Fruit fly (Drosophila melanogaster) whole organism: ENCODE measurements around the gene DIP-gamma.

Experiments used
- CG8478 ChIP-seq: fragments of >200 bp; optimal IDR thresholded peaks from 2 replicates; lab custom pipeline; 2018; ENCODE audit warnings: inconsistent platforms
- Dll ChIP-seq: fragments of >200 bp; optimal IDR thresholded peaks from 2 replicates; lab custom pipeline; 2017
- EcR ChIP-seq, 2 experiments: fragments of >200 bp; optimal IDR thresholded peaks; 2 replicates each; lab custom pipeline; 2017; ENCODE audit warnings: missing biosample characterization in 2 of 2, missing genetic modification characterization in 2 of 2, missing genetic modification reagents in 2 of 2
- pan ChIP-seq: fragments of >200 bp; optimal IDR thresholded peaks from 2 replicates; lab custom pipeline; 2017
- psq ChIP-seq: fragments of >200 bp; optimal IDR thresholded peaks from 2 replicates; lab custom pipeline; 2017
- usp ChIP-seq: fragments of >200 bp; optimal IDR thresholded peaks from 2 replicates; lab custom pipeline; 2017; ENCODE audit warnings: missing biosample characterization, missing genetic modification characterization, mixed read lengths

The DIP-gamma gene

dm6 chr3R:28970266-28970665 is at the start of gene DIP-gamma:
TSS of gene DIP-gamma (minus strand) at chr3R:28970372.
- TF ChIP-seq Dll (lab: Kevin White, UChicago) (no peak), EcR (GFP tag; optimal IDR thresholded peaks at IDR 0.05; lab: Kevin White, UChicago) (no peak), psq (lab: Kevin White, UChicago) (no peak)

- TF ChIP-seq pan (lab: Kevin White, UChicago) (no peak), usp (no peak), psq (lab: Kevin White, UChicago) (no peak), Dll (lab: Kevin White, UChicago) (no peak), CG8478 (lab: Kevin White, UChicago) (no peak), EcR (GFP tag; optimal IDR thresholded peaks at IDR 0.05; lab: Kevin White, UChicago) (no peak)
Measured at dm6 chr3R:29011144-29011543, 41.0 kb upstream of the DIP-gamma start.

- TF ChIP-seq psq (lab: Kevin White, UChicago) (no peak), CG8478 (lab: Kevin White, UChicago) (no peak), Dll (lab: Kevin White, UChicago) (no peak), pan (lab: Kevin White, UChicago) (no peak)
Measured at dm6 chr3R:29005622-29006018, 35.4 kb upstream of the DIP-gamma start.

- TF ChIP-seq usp (no peak), EcR (GFP tag; optimal IDR thresholded peaks at IDR 0.05; lab: Kevin White, UChicago) (no peak), psq (lab: Kevin White, UChicago) (no peak), pan (lab: Kevin White, UChicago) (no peak), CG8478 (lab: Kevin White, UChicago) (no peak), Dll (lab: Kevin White, UChicago) (no peak)
Measured at dm6 chr3R:29004884-29005621, 34.9 kb upstream of the DIP-gamma start.

- TF ChIP-seq CG8478 (lab: Kevin White, UChicago) (no peak), EcR (GFP tag; optimal IDR thresholded peaks at IDR 0.05; lab: Kevin White, UChicago) (no peak), Dll (lab: Kevin White, UChicago) (no peak), usp (no peak), psq (lab: Kevin White, UChicago) (no peak), pan (lab: Kevin White, UChicago) (no peak)
Measured at dm6 chr3R:29000001-29000400, 29.8 kb upstream of the DIP-gamma start.

dm6 chr3R:28998999-28999398 is 28.8 kb upstream of the DIP-gamma start:
- TF ChIP-seq pan (lab: Kevin White, UChicago) (no peak), CG8478 (lab: Kevin White, UChicago) (no peak), usp (no peak), Dll (lab: Kevin White, UChicago) (no peak)

dm6 chr3R:28990695-28991094 is 20.5 kb upstream of the DIP-gamma start:
- no peak for TF ChIP-seq CG8478 (lab: Kevin White, UChicago)
- TF ChIP-seq psq (lab: Kevin White, UChicago), result no peak
- TF ChIP-seq pan (lab: Kevin White, UChicago), result no peak
- TF ChIP-seq usp, result no peak
- no peak for TF ChIP-seq Dll (lab: Kevin White, UChicago)
- no peak for TF ChIP-seq EcR (GFP tag; optimal IDR thresholded peaks at IDR 0.05; lab: Kevin White, UChicago)

dm6 chr3R:28989388-28989787 is 19.2 kb upstream of the DIP-gamma start:
- TF ChIP-seq usp, result no peak

- no peak for TF ChIP-seq CG8478 (lab: Kevin White, UChicago)
- TF ChIP-seq Dll (lab: Kevin White, UChicago), result no peak
- TF ChIP-seq usp, result no peak
- no peak for TF ChIP-seq pan (lab: Kevin White, UChicago)
- no peak for TF ChIP-seq psq (lab: Kevin White, UChicago)
- no peak for TF ChIP-seq EcR (GFP tag; optimal IDR thresholded peaks at IDR 0.05; lab: Kevin White, UChicago)
Measured at dm6 chr3R:28987596-28988378, 17.6 kb upstream of the DIP-gamma start.

dm6 chr3R:28985887-28986286 is 15.7 kb upstream of the DIP-gamma start:
- TF ChIP-seq pan (lab: Kevin White, UChicago), result no peak
- TF ChIP-seq Dll (lab: Kevin White, UChicago), result no peak
- TF ChIP-seq EcR (GFP tag; optimal IDR thresholded peaks at IDR 0.05; lab: Kevin White, UChicago), result no peak

dm6 chr3R:28959105-28959504 is 11.1 kb downstream of the DIP-gamma start:
- no peak for TF ChIP-seq psq (lab: Kevin White, UChicago)

dm6 chr3R:28958703-28959102 is 11.5 kb downstream of the DIP-gamma start:
- TF ChIP-seq psq (lab: Kevin White, UChicago) (no peak), CG8478 (lab: Kevin White, UChicago) (no peak), usp (no peak), pan (lab: Kevin White, UChicago) (no peak), Dll (lab: Kevin White, UChicago) (no peak), EcR (GFP tag; optimal IDR thresholded peaks at IDR 0.05; lab: Kevin White, UChicago) (no peak)
